Worm (Caenorhabditis elegans) whole organism, L1 larva: ENCODE measurements around the gene B0280.2.

Experiments
- C04F5.9 ChIP-seq: sonication (generic microtip); optimal IDR thresholded peaks from 2 replicates; lab custom pipeline; 2016; ENCODE audit warnings: missing genetic modification characterization, missing compliant biosample characterization
- Y116A8C.19 ChIP-seq: sonication (generic microtip); optimal IDR thresholded peaks from 2 replicates; lab custom pipeline; 2016; ENCODE audit warnings: missing compliant biosample characterization, missing genetic modification characterization, borderline replicate concordance
- alr-1 ChIP-seq: fragments of 200-800 bp; sonication (Bioruptor generic); optimal IDR thresholded peaks from 2 replicates; lab custom pipeline; 2018; ENCODE audit warnings: borderline replicate concordance, mild to moderate bottlenecking, missing genetic modification characterization, missing compliant biosample characterization
- ceh-82 ChIP-seq, 3 experiments: fragments of 150-350 bp in 1 of 3; sonication (generic microtip) in 2 of 3; optimal IDR thresholded peaks; 2 replicates each; lab custom pipeline; 2014 to 2017; ENCODE audit warnings: missing biosample characterization in 3 of 3, missing genetic modification characterization in 3 of 3
- ceh-90 ChIP-seq: sonication (generic microtip); optimal IDR thresholded peaks from 2 replicates; lab custom pipeline; 2016; ENCODE audit warnings: missing genetic modification characterization, missing compliant biosample characterization
- dpl-1 ChIP-seq, 3 experiments: fragments of 150-350 bp in 2 of 3; sonication (generic microtip) in 1 of 3; optimal IDR thresholded peaks; 2 replicates each; lab custom pipeline; 2014 to 2017; ENCODE audit warnings: missing biosample characterization in 3 of 3, missing genetic modification characterization in 3 of 3, missing genetic modification reagents in 3 of 3
- dsc-1 ChIP-seq: sonication (generic microtip); optimal IDR thresholded peaks from 2 replicates; lab custom pipeline; 2016; ENCODE audit warnings: mild to moderate bottlenecking, missing genetic modification characterization, missing compliant biosample characterization
- efl-3 ChIP-seq: fragments of 200-800 bp; sonication (Bioruptor generic); optimal IDR thresholded peaks from 2 replicates; lab custom pipeline; 2018; ENCODE audit warnings: mild to moderate bottlenecking, missing genetic modification characterization, missing compliant biosample characterization
- fkh-8 ChIP-seq: sonication (generic microtip); optimal IDR thresholded peaks from 2 replicates; lab custom pipeline; 2016; ENCODE audit warnings: mild to moderate bottlenecking, missing genetic modification characterization, missing compliant biosample characterization
- hlh-17 ChIP-seq: fragments of 200-800 bp; sonication (Bioruptor generic); optimal IDR thresholded peaks from 2 replicates; lab custom pipeline; 2018; ENCODE audit warnings: missing genetic modification characterization, mild to moderate bottlenecking, missing compliant biosample characterization, moderate library complexity, borderline replicate concordance
- hlh-4 ChIP-seq: sonication (generic microtip); optimal IDR thresholded peaks from 2 replicates; lab custom pipeline; 2016; ENCODE audit warnings: mild to moderate bottlenecking, missing genetic modification characterization, missing compliant biosample characterization
- isw-1 ChIP-seq: fragments of 200-800 bp; sonication (Bioruptor generic); IDR thresholded peaks from 2 replicates; pipeline ENCODE4 v1.3.6; 2022; ENCODE audit warnings: missing genetic modification characterization, missing compliant biosample characterization
- lsy-2 ChIP-seq, 2 experiments: fragments of 150-350 bp; optimal IDR thresholded peaks; 2 replicates each; lab custom pipeline; 2014; ENCODE audit warnings: missing biosample characterization in 2 of 2, missing genetic modification characterization in 2 of 2
- mab-9 ChIP-seq: fragments of 200-800 bp; sonication (Bioruptor generic); IDR thresholded peaks from 2 replicates; pipeline ENCODE4 v1.3.6; 2022; ENCODE audit warnings: missing genetic modification reagents, missing genetic modification characterization, missing compliant biosample characterization
- mdl-1 ChIP-seq, 2 experiments: fragments of 150-350 bp; optimal IDR thresholded peaks; 2 replicates each; lab custom pipeline; 2014 to 2017; ENCODE audit warnings: missing biosample characterization in 2 of 2, missing genetic modification characterization in 2 of 2, inconsistent platforms in 1 of 2
- mep-1 ChIP-seq: fragments of 150-350 bp; optimal IDR thresholded peaks from 2 replicates; lab custom pipeline; 2014; ENCODE audit warnings: missing biosample characterization, missing genetic modification characterization
- nhr-11 ChIP-seq: fragments of 150-350 bp; optimal IDR thresholded peaks from 2 replicates; lab custom pipeline; 2014; ENCODE audit warnings: missing biosample characterization, missing genetic modification characterization
- nhr-237 ChIP-seq: fragments of 150-350 bp; optimal IDR thresholded peaks from 2 replicates; lab custom pipeline; 2014; ENCODE audit warnings: missing biosample characterization, missing genetic modification characterization
- nhr-28 ChIP-seq: fragments of 150-350 bp; optimal IDR thresholded peaks from 2 replicates; lab custom pipeline; 2014; ENCODE audit warnings: missing biosample characterization, missing genetic modification characterization
- nhr-71 ChIP-seq: sonication (generic microtip); optimal IDR thresholded peaks from 2 replicates; lab custom pipeline; 2016; ENCODE audit warnings: mild to moderate bottlenecking, missing genetic modification characterization, moderate library complexity, missing compliant biosample characterization
- nhr-85 ChIP-seq: sonication (generic microtip); peaks from one replicate; lab custom pipeline; 2016; ENCODE audit warnings: missing genetic modification characterization, inconsistent platforms, missing compliant biosample characterization
- nhr-90 ChIP-seq: sonication (generic microtip); optimal IDR thresholded peaks from 2 replicates; lab custom pipeline; 2016; ENCODE audit warnings: mild to moderate bottlenecking, missing genetic modification characterization, missing compliant biosample characterization; ENCODE audit not compliant: poor library complexity
- pax-3 ChIP-seq: fragments of 200-800 bp; sonication (Bioruptor generic); optimal IDR thresholded peaks from 2 replicates; lab custom pipeline; 2018; ENCODE audit warnings: mild to moderate bottlenecking, missing genetic modification characterization, moderate library complexity, missing compliant biosample characterization
- rnt-1 ChIP-seq: sonication (generic microtip); optimal IDR thresholded peaks from 2 replicates; lab custom pipeline; 2016; ENCODE audit warnings: mild to moderate bottlenecking, missing genetic modification characterization, moderate library complexity, missing compliant biosample characterization
- skn-1 ChIP-seq: fragments of 150-350 bp; optimal IDR thresholded peaks from 2 replicates; lab custom pipeline; 2014; ENCODE audit warnings: missing biosample characterization, missing genetic modification characterization
- snpc-4 ChIP-seq: fragments of 150-350 bp; optimal IDR thresholded peaks from 2 replicates; lab custom pipeline; 2014; ENCODE audit warnings: missing biosample characterization, missing genetic modification characterization
- snu-23 ChIP-seq: sonication (generic microtip); optimal IDR thresholded peaks from 2 replicates; lab custom pipeline; 2016; ENCODE audit warnings: missing genetic modification characterization, missing compliant biosample characterization
- sox-4 ChIP-seq: sonication (generic microtip); optimal IDR thresholded peaks from 2 replicates; lab custom pipeline; 2016; ENCODE audit warnings: missing genetic modification characterization, missing compliant biosample characterization
- sup-37 ChIP-seq: fragments of 200-800 bp; sonication (Bioruptor generic); optimal IDR thresholded peaks from 2 replicates; lab custom pipeline; 2018; ENCODE audit warnings: mild to moderate bottlenecking, missing genetic modification characterization, missing compliant biosample characterization
- tbx-2 ChIP-seq: sonication (generic microtip); optimal IDR thresholded peaks from 2 replicates; lab custom pipeline; 2016; ENCODE audit warnings: missing genetic modification characterization, missing compliant biosample characterization
- unc-62 ChIP-seq: fragments of 150-350 bp; optimal IDR thresholded peaks from 2 replicates; lab custom pipeline; 2014; ENCODE audit warnings: missing biosample characterization, missing genetic modification reagents, missing genetic modification characterization
- unc-86 ChIP-seq: sonication (generic microtip); optimal IDR thresholded peaks from 2 replicates; lab custom pipeline; 2016; ENCODE audit warnings: missing genetic modification characterization, missing compliant biosample characterization
- vab-15 ChIP-seq: sonication (generic microtip); optimal IDR thresholded peaks from 2 replicates; lab custom pipeline; 2017; ENCODE audit warnings: missing genotype, mild to moderate bottlenecking, missing genetic modification characterization, missing compliant biosample characterization
- ztf-11 ChIP-seq, 2 experiments: sonication (generic microtip); optimal IDR thresholded peaks; 2 replicates each; lab custom pipeline; 2016 to 2017; ENCODE audit warnings: missing genetic modification characterization in 2 of 2, missing biosample characterization in 1 of 2, missing compliant biosample characterization in 1 of 2
- ztf-4 ChIP-seq: fragments of 150-350 bp; optimal IDR thresholded peaks from 2 replicates; lab custom pipeline; 2014; ENCODE audit warnings: missing biosample characterization, missing genetic modification characterization

The B0280.2 gene

DNA sequence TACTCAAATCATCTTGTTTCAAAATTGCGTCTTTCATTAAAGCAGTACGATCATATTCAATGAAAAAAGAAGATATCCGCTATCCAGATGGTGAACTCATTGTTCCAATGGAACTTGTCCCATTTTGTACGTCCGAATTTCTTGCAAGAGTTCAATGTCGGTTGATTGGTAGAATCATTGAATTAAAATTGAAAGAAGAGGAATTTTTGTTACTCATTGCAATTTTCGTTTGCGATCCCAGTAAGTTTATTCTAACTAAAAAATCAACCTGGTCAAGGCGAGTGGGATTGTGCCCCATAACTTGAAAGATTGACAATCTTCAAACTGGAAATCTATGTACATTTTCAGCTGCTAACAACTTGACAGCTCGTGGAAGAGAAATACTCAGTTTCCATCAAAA lies 28.0 kb upstream of the B0280.2 start:
- TF ChIP-seq lsy-2 (tag; optimal IDR thresholded peaks at IDR 0.05; lab: Kevin White, UChicago) (no peak), dsc-1 (tag; lab: Kevin White, UChicago) (no peak), nhr-237 (tag; lab: Kevin White, UChicago) (no peak), pax-3 (tag; lab: Kevin White, UChicago) (no peak), ztf-11 (tag; optimal IDR thresholded peaks at IDR 0.05; lab: Kevin White, UChicago) (no peak), nhr-28 (no peak), hlh-17 (GFP tag; lab: Kevin White, UChicago) (no peak), mdl-1 (tag; optimal IDR thresholded peaks at IDR 0.05; lab: Kevin White, UChicago) (no peak), hlh-4 (tag; lab: Kevin White, UChicago) (no peak), tbx-2 (no peak), ceh-82 (tag; optimal IDR thresholded peaks at IDR 0.05; lab: Kevin White, UChicago) (no peak), isw-1 (GFP tag; lab: Robert Waterston, UW) (no peak), vab-15 (tag; lab: Kevin White, UChicago) (no peak), nhr-90 (no peak), ceh-90 (tag; lab: Kevin White, UChicago) (no peak)

DNA sequence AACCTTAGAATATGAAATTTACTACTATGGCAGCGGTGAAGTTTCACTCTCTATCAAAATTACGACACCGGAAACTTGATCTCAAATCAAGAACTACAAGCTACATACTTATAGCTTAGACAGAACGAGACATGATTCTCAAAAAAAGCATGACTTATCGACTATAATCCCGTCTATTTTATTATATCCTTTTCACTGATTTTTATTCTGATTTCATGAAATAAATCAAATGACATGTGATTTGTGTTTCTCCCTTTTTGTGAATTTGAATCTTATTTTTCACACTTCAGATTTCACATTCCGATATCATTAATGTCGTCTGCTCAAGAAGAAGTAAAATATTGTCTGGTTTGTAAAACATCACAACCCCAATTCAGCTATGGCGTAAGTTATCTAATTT lies 24.5 kb upstream of the B0280.2 start, which contains the start of gene ZK418.11:
Gene ZK418.11 (plus strand): TSS at position 289 of the 400 bp plus-strand sequence.
- no peak for TF ChIP-seq lsy-2 (tag; optimal IDR thresholded peaks at IDR 0.05; lab: Kevin White, UChicago)
- TF ChIP-seq dsc-1 (tag; lab: Kevin White, UChicago): peak; percentile 55
- no peak for TF ChIP-seq nhr-85 (tag; lab: Kevin White, UChicago)
- no peak for TF ChIP-seq unc-86 (tag; lab: Kevin White, UChicago)
- TF ChIP-seq mab-9: no peak
- no peak for TF ChIP-seq ceh-82 (tag; optimal IDR thresholded peaks at IDR 0.05; lab: Kevin White, UChicago)
- no peak for TF ChIP-seq skn-1
- TF ChIP-seq mep-1: no peak
- TF ChIP-seq fkh-8 (tag; lab: Kevin White, UChicago): peak; percentile 73
- TF ChIP-seq ceh-90 (tag; lab: Kevin White, UChicago): no peak
- peak; percentile 26 for TF ChIP-seq nhr-71 (tag; lab: Kevin White, UChicago)
- TF ChIP-seq nhr-11 (tag; lab: Kevin White, UChicago): peak; percentile 36

DNA sequence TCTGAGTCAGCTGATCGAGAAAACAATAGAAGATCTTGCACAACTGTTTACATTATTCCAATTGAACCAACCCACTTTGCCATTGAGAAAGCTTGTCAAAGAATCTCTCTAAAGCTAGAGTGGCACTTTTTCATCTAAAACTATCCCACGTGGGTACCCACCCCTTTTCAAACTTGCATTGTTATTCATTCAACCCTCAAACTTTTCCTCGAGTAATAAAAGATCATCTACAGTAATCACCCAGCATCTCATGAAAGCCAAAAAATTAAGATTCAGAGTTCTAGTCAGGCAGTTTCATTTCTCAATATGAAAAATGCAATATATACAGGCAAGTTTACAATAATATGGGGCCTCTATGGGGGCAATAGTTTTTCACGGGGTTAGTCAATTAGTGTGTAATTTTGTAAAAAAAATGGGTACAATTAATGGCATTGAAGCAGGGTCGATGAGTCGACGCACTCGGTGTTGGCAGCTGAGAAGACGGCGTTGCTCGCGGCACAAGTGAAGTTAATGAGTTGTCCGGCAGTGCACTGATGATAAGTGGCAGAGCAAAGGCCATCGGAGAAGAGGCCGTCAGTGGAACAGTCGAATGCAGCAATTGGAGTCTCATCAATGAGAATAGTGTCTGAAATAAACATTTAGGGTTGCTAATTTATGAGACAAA lies 22.5 kb upstream of the B0280.2 start:
- TF ChIP-seq rnt-1 (tag; lab: Kevin White, UChicago): no peak

DNA sequence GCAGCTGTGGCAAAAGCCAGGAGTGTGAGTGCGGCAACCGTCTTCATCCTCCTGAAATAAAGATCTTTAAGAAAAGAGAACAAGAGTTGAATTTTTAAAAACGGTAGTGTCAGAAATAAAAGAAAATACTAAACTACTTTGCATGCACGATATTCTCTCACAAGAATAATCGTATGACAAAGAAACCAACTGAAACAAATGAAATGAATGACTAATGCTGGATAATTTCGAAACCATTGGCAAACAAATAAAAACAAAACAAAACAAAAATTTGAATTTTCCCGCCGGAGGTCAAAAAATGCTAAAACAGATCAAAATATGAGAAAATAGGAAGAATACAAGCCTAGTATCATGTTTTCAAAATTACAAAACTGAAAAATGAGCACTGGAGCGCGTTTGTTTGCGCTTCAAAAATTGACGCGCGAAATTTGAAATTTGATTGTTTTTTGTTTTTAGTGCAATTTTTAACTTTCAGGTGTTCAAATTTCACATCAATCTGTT lies 20.5 kb upstream of the B0280.2 start, which contains the start of gene cpg-2:
Gene cpg-2 (minus strand): TSS at position 51 of the 501 bp plus-strand sequence.
- TF ChIP-seq hlh-17 (GFP tag; lab: Kevin White, UChicago): no peak
- no peak for TF ChIP-seq fkh-8 (tag; lab: Kevin White, UChicago)
- TF ChIP-seq nhr-237 (tag; lab: Kevin White, UChicago): no peak
- TF ChIP-seq sox-4 (tag; lab: Kevin White, UChicago): no peak
- TF ChIP-seq Y116A8C.19 (tag; lab: Kevin White, UChicago): no peak
- no peak for TF ChIP-seq efl-3
- no peak for TF ChIP-seq dpl-1 (GFP tag; optimal IDR thresholded peaks at IDR 0.05; lab: Kevin White, UChicago)
- no peak for TF ChIP-seq ztf-4 (tag; lab: Kevin White, UChicago)
- no peak for TF ChIP-seq unc-62 (GFP tag; lab: Kevin White, UChicago)
- no peak for TF ChIP-seq alr-1 (tag; lab: Kevin White, UChicago)
- TF ChIP-seq sup-37 (GFP tag; lab: Kevin White, UChicago): no peak
- no peak for TF ChIP-seq snu-23
- TF ChIP-seq nhr-11 (tag; lab: Kevin White, UChicago): no peak
- no peak for TF ChIP-seq C04F5.9 (tag; lab: Kevin White, UChicago)
- TF ChIP-seq snpc-4 (tag; lab: Kevin White, UChicago): no peak
